Worm (Caenorhabditis elegans): ENCODE results near the gene bigr-1.

The bigr-1 gene

ce11 chrII:11157660-11158059 is 23.8 kb upstream of the bigr-1 start (continued):
- no peak for TF ChIP-seq dpl-1 (GFP tag; optimal IDR thresholded peaks at IDR 0.05)
- no peak for TF ChIP-seq T26A5.8 (tag; optimal IDR thresholded peaks at IDR 0.05)
- peak; percentile 58 for TF ChIP-seq snpc-1.3 (tag; optimal IDR thresholded peaks at IDR 0.05; ENCODE audit: insufficient read depth)
- TF ChIP-seq lin-40 (tag; optimal IDR thresholded peaks at IDR 0.05) = peak; percentile 33
- peak; percentile 88 for TF ChIP-seq die-1 (tag; optimal IDR thresholded peaks at IDR 0.05)
- TF ChIP-seq C06A6.2 (GFP tag; conservative IDR thresholded peaks at IDR 0.05) = no peak
- no peak for TF ChIP-seq cebp-1 (GFP tag; IDR thresholded peaks at IDR 0.05)
- TF ChIP-seq cebp-1 (tag; optimal IDR thresholded peaks at IDR 0.05) = peak; percentile 64
- peak; percentile 58 for TF ChIP-seq hrde-1 (tag; optimal IDR thresholded peaks at IDR 0.05; ENCODE audit: borderline replicate concordance)
- TF ChIP-seq F33H1.4 (GFP tag; IDR thresholded peaks at IDR 0.05) = peak; percentile 60
- peak; percentile 3 for TF ChIP-seq fkh-3 (tag; optimal IDR thresholded peaks at IDR 0.05)
- TF ChIP-seq F37B4.10 (GFP tag; IDR thresholded peaks at IDR 0.05) = no peak
- TF ChIP-seq ceh-58 (GFP tag; IDR thresholded peaks at IDR 0.05) = no peak
- no peak for TF ChIP-seq hsf-1 (GFP tag; IDR thresholded peaks at IDR 0.05)
- TF ChIP-seq chd-7 (tag; optimal IDR thresholded peaks at IDR 0.05) = peak; percentile 44
- TF ChIP-seq nfya-1 (tag; optimal IDR thresholded peaks at IDR 0.05; ENCODE audit: borderline replicate concordance, insufficient read depth) = no peak
- TF ChIP-seq dpff-1 (tag; optimal IDR thresholded peaks at IDR 0.05) = no peak
- no peak for TF ChIP-seq ama-1 (optimal IDR thresholded peaks at IDR 0.05)
- peak in 1 of 2 experiments; percentile 75 for TF ChIP-seq ama-1 (GFP tag; optimal IDR thresholded peaks at IDR 0.05)
- no peak for TF ChIP-seq efl-1 (GFP tag; optimal IDR thresholded peaks at IDR 0.05)
- TF ChIP-seq attf-6 (GFP tag; IDR thresholded peaks at IDR 0.05) = 0 out of 2 replicates have a peak, but pooled peaks have one; percentile 22
- TF ChIP-seq hmg-1.2 (GFP tag; IDR thresholded peaks at IDR 0.05) = peak; percentile 86
- no peak for TF ChIP-seq lsy-27 (tag; optimal IDR thresholded peaks at IDR 0.05; ENCODE audit: borderline replicate concordance, insufficient read depth)
- no peak for TF ChIP-seq ztf-22 (GFP tag; optimal IDR thresholded peaks at IDR 0.05)
- no peak for TF ChIP-seq nfya-2 (GFP tag; IDR thresholded peaks at IDR 0.05)
- TF ChIP-seq F22D6.2 (tag; optimal IDR thresholded peaks at IDR 0.05) = no peak
- peak; percentile 45 for TF ChIP-seq snpc-3.4 (tag; optimal IDR thresholded peaks at IDR 0.05)
- peak; percentile 89; the same call in 1 of the 2 replicates for TF ChIP-seq ztf-25 (GFP tag; IDR thresholded peaks at IDR 0.05)
- peak; percentile 45 for TF ChIP-seq athp-1 (tag; optimal IDR thresholded peaks at IDR 0.05)
- no peak for TF ChIP-seq ets-4 (GFP tag; optimal IDR thresholded peaks at IDR 0.05)
- TF ChIP-seq sea-2 (GFP tag; IDR thresholded peaks at IDR 0.05) = no peak
- no peak for TF ChIP-seq Y56A3A.18 (GFP tag; IDR thresholded peaks at IDR 0.05)
- TF ChIP-seq lir-1 (GFP tag; conservative IDR thresholded peaks at IDR 0.05) = 0 out of 2 replicates have a peak, but pooled peaks have one; percentile 31
- 0 out of 2 replicates have a peak, but pooled peaks have one; percentile 51 for TF ChIP-seq ztf-28 (GFP tag; IDR thresholded peaks at IDR 0.05)
- 0 out of 2 replicates have a peak, but pooled peaks have one; percentile 11 for TF ChIP-seq let-526 (GFP tag; IDR thresholded peaks at IDR 0.05)
- no peak for TF ChIP-seq nhr-179 (tag; optimal IDR thresholded peaks at IDR 0.05)
- peak; percentile 58 for TF ChIP-seq madf-6 (GFP tag; IDR thresholded peaks at IDR 0.05)
- TF ChIP-seq madf-3 (GFP tag; IDR thresholded peaks at IDR 0.05) = no peak
- TF ChIP-seq madf-8 (GFP tag; conservative IDR thresholded peaks at IDR 0.05) = peak; percentile 19; the same call in 1 of the 2 replicates
- TF ChIP-seq attf-3 (GFP tag; conservative IDR thresholded peaks at IDR 0.05) = 0 out of 2 replicates have a peak, but pooled peaks have one; percentile 22
- peak; percentile 82 for TF ChIP-seq mxl-1 (tag; optimal IDR thresholded peaks at IDR 0.05)
- peak; percentile 85 for TF ChIP-seq ZK185.1 (tag; optimal IDR thresholded peaks at IDR 0.05; ENCODE audit: poor library complexity, severe bottlenecking)
- TF ChIP-seq D2030.7 (GFP tag; IDR thresholded peaks at IDR 0.05) = peak; percentile 59; the same call in 1 of the 2 replicates
- no peak for TF ChIP-seq F10E7.11 (tag; optimal IDR thresholded peaks at IDR 0.05)
- peak; percentile 37; the same call in 1 of the 2 replicates for TF ChIP-seq B0336.3 (GFP tag; IDR thresholded peaks at IDR 0.05)
- TF ChIP-seq mel-28 (tag; optimal IDR thresholded peaks at IDR 0.05; ENCODE audit: borderline replicate concordance) = no peak
- no peak for TF ChIP-seq nhr-120 (GFP tag; IDR thresholded peaks at IDR 0.05)
- no peak for TF ChIP-seq bed-1 (GFP tag; IDR thresholded peaks at IDR 0.05)
- TF ChIP-seq lsl-1 (GFP tag; optimal IDR thresholded peaks at IDR 0.05) = peak; percentile 47

Data from whole organism, young adult.